Fruit fly (Drosophila melanogaster) whole organism, pupa: Measurements from ENCODE around the gene BG642312.

Source experiments
- CG10348 ChIP-seq: fragments of 200-800 bp; sonication (Bioruptor generic); IDR thresholded peaks from 2 replicates; pipeline ENCODE4 v1.3.6; 2022; ENCODE audit warnings: missing biosample characterization, missing genetic modification characterization
- CG13204 ChIP-seq: fragments of 200-800 bp; sonication (Bioruptor generic); optimal IDR thresholded peaks from 2 replicates; lab custom pipeline; 2018; ENCODE audit warnings: missing biosample characterization, mild to moderate bottlenecking, missing genetic modification characterization, moderate library complexity
- CG14655 ChIP-seq: fragments of 200-800 bp; sonication (Bioruptor generic); optimal IDR thresholded peaks from 3 replicates; lab custom pipeline; 2017; ENCODE audit warnings: mild to moderate bottlenecking, missing biosample characterization, missing genetic modification reagents, missing genetic modification characterization
- CG34367 ChIP-seq: fragments of 200-800 bp; sonication (Bioruptor generic); optimal IDR thresholded peaks from 2 replicates; lab custom pipeline; 2018; ENCODE audit warnings: missing biosample characterization, mild to moderate bottlenecking, missing genetic modification characterization
- CG4496 ChIP-seq: fragments of 200-800 bp; sonication (Bioruptor generic); IDR thresholded peaks from 3 replicates; pipeline ENCODE4 v1.3.6; 2022; ENCODE audit warnings: missing biosample characterization, missing genetic modification characterization
- CG8301 ChIP-seq: fragments of 200-800 bp; sonication (Bioruptor generic); optimal IDR thresholded peaks from 2 replicates; lab custom pipeline; 2018; ENCODE audit warnings: missing biosample characterization, mild to moderate bottlenecking, missing genetic modification characterization
- D1 ChIP-seq: fragments of 200-800 bp; sonication (Bioruptor generic); optimal IDR thresholded peaks from 2 replicates; lab custom pipeline; 2018; ENCODE audit warnings: missing biosample characterization, mild to moderate bottlenecking, missing genetic modification characterization, moderate library complexity
- EcR ChIP-seq: fragments of 200-800 bp; sonication (Bioruptor generic); optimal IDR thresholded peaks from 3 replicates; lab custom pipeline; 2019; ENCODE audit warnings: missing biosample characterization, missing genetic modification characterization, mild to moderate bottlenecking, moderate library complexity, missing genetic modification reagents
- Pif1A ChIP-seq: fragments of 200-800 bp; sonication (Bioruptor generic); optimal IDR thresholded peaks from 3 replicates; lab custom pipeline; 2016; ENCODE audit warnings: missing biosample characterization, missing genetic modification characterization
- Pif1B ChIP-seq: fragments of 200-800 bp; sonication (Bioruptor generic); optimal IDR thresholded peaks from 3 replicates; lab custom pipeline; 2016; ENCODE audit warnings: missing biosample characterization, missing genetic modification characterization
- Snoo ChIP-seq: fragments of 200-800 bp; sonication (Bioruptor generic); optimal IDR thresholded peaks from 3 replicates; lab custom pipeline; 2017; ENCODE audit warnings: missing biosample characterization, mild to moderate bottlenecking, missing genetic modification characterization, inconsistent platforms
- rn ChIP-seq: fragments of 200-800 bp; sonication (Bioruptor generic); IDR thresholded peaks from 2 replicates; pipeline ENCODE4 v1.3.6; 2022; ENCODE audit warnings: missing biosample characterization, missing genetic modification characterization

- no peak for TF ChIP-seq CG10348 (GFP tag; lab: Robert Waterston, UW)
- no peak for TF ChIP-seq D1 (tag; lab: Kevin White, UChicago)
- no peak for TF ChIP-seq CG13204 (GFP tag; lab: Kevin White, UChicago)
- no peak for TF ChIP-seq CG34367 (tag; lab: Kevin White, UChicago)
- TF ChIP-seq Pif1B (GFP tag; lab: Kevin White, UChicago), result no peak
- peak; percentile 79 for TF ChIP-seq CG4496 (GFP tag; lab: Robert Waterston, UW)
- no peak for TF ChIP-seq CG14655 (GFP tag; lab: Kevin White, UChicago)
- TF ChIP-seq rn (GFP tag; lab: Robert Waterston, UW), result peak; percentile 50; the same call in 1 of the 2 replicates
- TF ChIP-seq EcR, result no peak
- no peak for TF ChIP-seq Pif1A
- no peak for TF ChIP-seq Snoo
- no peak for TF ChIP-seq CG8301 (tag; lab: Kevin White, UChicago)
These were observed 41.7 kb upstream of the BG642312 start for dm6 chr3L:6274929-6275328.
